Worm (Caenorhabditis elegans): ENCODE measurements around the gene K11D12.8.

DNA sequence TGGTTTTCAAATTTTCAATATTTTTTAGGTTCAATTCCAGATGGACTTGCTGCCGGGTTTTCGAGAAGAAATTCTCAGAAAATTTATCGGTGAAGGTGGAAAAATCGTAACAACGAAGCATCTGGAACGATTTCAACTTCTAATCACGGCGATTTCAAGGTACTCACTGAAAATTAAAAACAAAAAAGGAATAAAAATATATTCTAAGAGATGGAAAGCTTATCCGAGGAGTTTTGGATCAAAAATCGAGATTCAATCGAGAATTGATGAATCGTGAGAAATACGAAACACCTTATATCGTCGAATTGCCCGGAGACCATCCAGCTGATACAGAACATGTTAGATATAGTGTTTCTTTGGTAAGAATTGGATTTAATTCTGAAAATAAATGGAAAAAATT, 11.4 kb upstream of the K11D12.8 start, which contains the start of gene K11D12.12:
- TF ChIP-seq zag-1 (tag; optimal IDR thresholded peaks at IDR 0.05), result no peak
- no peak for TF ChIP-seq ztf-11 (tag; optimal IDR thresholded peaks at IDR 0.05)
- no peak for TF ChIP-seq ceh-16 (tag; optimal IDR thresholded peaks at IDR 0.05)
- no peak for TF ChIP-seq unc-62 (GFP tag; optimal IDR thresholded peaks at IDR 0.05)
- TF ChIP-seq nhr-67 (tag; optimal IDR thresholded peaks at IDR 0.05), result no peak
- TF ChIP-seq nhr-77 (tag; optimal IDR thresholded peaks at IDR 0.05), result no peak
- TF ChIP-seq fkh-10 (GFP tag; optimal IDR thresholded peaks at IDR 0.05), result no peak
- TF ChIP-seq nhr-76 (tag; optimal IDR thresholded peaks at IDR 0.05), result no peak
- TF ChIP-seq ceh-28 (tag; optimal IDR thresholded peaks at IDR 0.05), result no peak
- no peak for TF ChIP-seq nhr-28 (tag; optimal IDR thresholded peaks at IDR 0.05)
